Worm (Caenorhabditis elegans) whole organism, late embryonic: Measurements from ENCODE around the gene D1086.19.

Experiments
- C08G9.2 ChIP-seq: sonication (generic microtip); optimal IDR thresholded peaks from 2 replicates; lab custom pipeline; 2016; ENCODE audit warnings: mild to moderate bottlenecking, missing genetic modification characterization, moderate library complexity, missing compliant biosample characterization
- C38D4.7 ChIP-seq: fragments of 200-800 bp; sonication (Bioruptor generic); optimal IDR thresholded peaks from 2 replicates; lab custom pipeline; 2018; ENCODE audit warnings: mild to moderate bottlenecking, missing genetic modification characterization, moderate library complexity, missing compliant biosample characterization
- T23F11.4 ChIP-seq: fragments of 200-800 bp; sonication (Bioruptor generic); optimal IDR thresholded peaks from 2 replicates; lab custom pipeline; 2018; ENCODE audit warnings: mild to moderate bottlenecking, missing genetic modification characterization, missing compliant biosample characterization
- Y22D7AL.16 ChIP-seq: sonication (generic microtip); optimal IDR thresholded peaks from 2 replicates; lab custom pipeline; 2016; ENCODE audit warnings: missing genetic modification characterization, missing compliant biosample characterization
- ahr-1 ChIP-seq: sonication (generic microtip); optimal IDR thresholded peaks from 2 replicates; lab custom pipeline; 2016; ENCODE audit warnings: missing genetic modification characterization, missing compliant biosample characterization
- ceh-18 ChIP-seq: sonication (generic microtip); optimal IDR thresholded peaks from 2 replicates; lab custom pipeline; 2016; ENCODE audit warnings: missing genetic modification characterization, missing compliant biosample characterization
- ceh-22 ChIP-seq: sonication (generic microtip); optimal IDR thresholded peaks from 2 replicates; lab custom pipeline; 2017; ENCODE audit warnings: missing biosample characterization, missing genetic modification characterization
- ceh-24 ChIP-seq: sonication (generic microtip); optimal IDR thresholded peaks from 2 replicates; lab custom pipeline; 2016; ENCODE audit warnings: mild to moderate bottlenecking, missing genetic modification characterization, missing compliant biosample characterization
- ceh-31 ChIP-seq: sonication (generic microtip); optimal IDR thresholded peaks from 2 replicates; lab custom pipeline; 2016; ENCODE audit warnings: missing genetic modification characterization, missing compliant biosample characterization
- ceh-45 ChIP-seq: fragments of 200-800 bp; sonication (Bioruptor generic); IDR thresholded peaks from 2 replicates; pipeline ENCODE4 v1.3.6; 2022; ENCODE audit warnings: missing genetic modification reagents, missing genetic modification characterization, missing compliant biosample characterization
- ceh-48 ChIP-seq: sonication (generic microtip); optimal IDR thresholded peaks from 2 replicates; lab custom pipeline; 2016; ENCODE audit warnings: missing genetic modification characterization, inconsistent platforms, missing compliant biosample characterization
- ceh-6 ChIP-seq: fragments of 200-800 bp; sonication (Bioruptor generic); optimal IDR thresholded peaks from 2 replicates; lab custom pipeline; 2018; ENCODE audit warnings: mild to moderate bottlenecking, missing genetic modification characterization, missing compliant biosample characterization
- ceh-9 ChIP-seq: sonication (generic microtip); optimal IDR thresholded peaks from 2 replicates; lab custom pipeline; 2016; ENCODE audit warnings: mild to moderate bottlenecking, missing genetic modification characterization, inconsistent platforms, missing compliant biosample characterization
- che-1 ChIP-seq: sonication (generic microtip); optimal IDR thresholded peaks from 2 replicates; lab custom pipeline; 2016; ENCODE audit warnings: mild to moderate bottlenecking, missing genetic modification characterization, missing compliant biosample characterization
- dve-1 ChIP-seq: sonication (generic microtip); optimal IDR thresholded peaks from 2 replicates; lab custom pipeline; 2017; ENCODE audit warnings: antibody characterized with exemption, mild to moderate bottlenecking, missing genetic modification characterization, missing compliant biosample characterization
- elt-4 ChIP-seq: sonication (generic microtip); optimal IDR thresholded peaks from 2 replicates; lab custom pipeline; 2016; ENCODE audit warnings: missing genetic modification characterization, missing compliant biosample characterization
- ets-4 ChIP-seq: sonication (generic microtip); optimal IDR thresholded peaks from 2 replicates; lab custom pipeline; 2016; ENCODE audit warnings: missing genetic modification characterization, missing compliant biosample characterization
- fkh-6 ChIP-seq: sonication (generic microtip); optimal IDR thresholded peaks from 2 replicates; lab custom pipeline; 2016; ENCODE audit warnings: missing genetic modification characterization, missing compliant biosample characterization
- gmeb-2 ChIP-seq: sonication (generic microtip); optimal IDR thresholded peaks from 2 replicates; lab custom pipeline; 2016; ENCODE audit warnings: missing genetic modification characterization, inconsistent platforms, missing compliant biosample characterization
- hlh-13 ChIP-seq: fragments of 200-800 bp; sonication (Bioruptor generic); optimal IDR thresholded peaks from 2 replicates; lab custom pipeline; 2018; ENCODE audit warnings: mild to moderate bottlenecking, missing genetic modification characterization, missing compliant biosample characterization
- hlh-8 ChIP-seq: sonication (generic microtip); optimal IDR thresholded peaks from 2 replicates; lab custom pipeline; 2016; ENCODE audit warnings: missing genotype, missing genetic modification characterization, missing compliant biosample characterization
- lin-11 ChIP-seq: fragments of 200-800 bp; sonication (Bioruptor generic); optimal IDR thresholded peaks from 2 replicates; lab custom pipeline; 2018; ENCODE audit warnings: mild to moderate bottlenecking, missing genetic modification characterization, missing compliant biosample characterization
- madf-2 ChIP-seq: sonication (generic microtip); optimal IDR thresholded peaks from 2 replicates; lab custom pipeline; 2017; ENCODE audit warnings: missing genetic modification characterization, missing compliant biosample characterization
- mec-3 ChIP-seq: sonication (generic microtip); optimal IDR thresholded peaks from 2 replicates; lab custom pipeline; 2016; ENCODE audit warnings: borderline replicate concordance, missing genetic modification characterization, missing compliant biosample characterization
- nfya-1 ChIP-seq: sonication (generic microtip); optimal IDR thresholded peaks from 2 replicates; lab custom pipeline; 2017; ENCODE audit warnings: missing genetic modification characterization, mild to moderate bottlenecking, missing compliant biosample characterization, antibody characterized with exemption, moderate library complexity
- nhr-11 ChIP-seq: fragments of 150-350 bp; optimal IDR thresholded peaks from 2 replicates; lab custom pipeline; 2014; ENCODE audit warnings: missing biosample characterization, missing genetic modification characterization
- nhr-232 ChIP-seq: sonication (generic microtip); optimal IDR thresholded peaks from 2 replicates; lab custom pipeline; 2016; ENCODE audit warnings: missing genetic modification characterization, missing compliant biosample characterization
- odd-2 ChIP-seq: sonication (generic microtip); optimal IDR thresholded peaks from 2 replicates; lab custom pipeline; 2017; ENCODE audit warnings: antibody characterized with exemption, mild to moderate bottlenecking, missing genetic modification characterization, missing compliant biosample characterization
- pax-1 ChIP-seq: fragments of 150-350 bp; optimal IDR thresholded peaks from 2 replicates; lab custom pipeline; 2014; ENCODE audit warnings: missing biosample characterization, missing genetic modification characterization
- pha-2 ChIP-seq: sonication (generic microtip); optimal IDR thresholded peaks from 2 replicates; lab custom pipeline; 2017; ENCODE audit warnings: mild to moderate bottlenecking, missing genetic modification characterization, missing compliant biosample characterization
- pha-4 ChIP-seq: fragments of 150-350 bp; optimal IDR thresholded peaks from 2 replicates; lab custom pipeline; 2018; ENCODE audit warnings: missing biosample characterization, missing genetic modification reagents, missing genetic modification characterization
- pqm-1 ChIP-seq: sonication (generic microtip); optimal IDR thresholded peaks from 2 replicates; lab custom pipeline; 2016; ENCODE audit warnings: missing genetic modification characterization, missing compliant biosample characterization
- pros-1 ChIP-seq: fragments of 150-350 bp; optimal IDR thresholded peaks from 2 replicates; lab custom pipeline; 2014; ENCODE audit warnings: missing biosample characterization, missing genetic modification reagents, missing genetic modification characterization
- sdc-2 ChIP-seq: sonication (generic microtip); optimal IDR thresholded peaks from 2 replicates; lab custom pipeline; 2016; ENCODE audit warnings: missing genotype, missing genetic modification characterization, missing compliant biosample characterization
- sox-4 ChIP-seq: sonication (generic microtip); optimal IDR thresholded peaks from 2 replicates; lab custom pipeline; 2017; ENCODE audit warnings: mild to moderate bottlenecking, missing genetic modification characterization, inconsistent platforms, missing compliant biosample characterization
- syd-9 ChIP-seq: sonication (generic microtip); optimal IDR thresholded peaks from 2 replicates; lab custom pipeline; 2016; ENCODE audit warnings: mild to moderate bottlenecking, missing genetic modification characterization, moderate library complexity, missing compliant biosample characterization
- tbx-2 ChIP-seq: sonication (generic microtip); optimal IDR thresholded peaks from 2 replicates; lab custom pipeline; 2016; ENCODE audit warnings: missing genetic modification characterization, missing compliant biosample characterization
- tbx-7 ChIP-seq: sonication (generic microtip); optimal IDR thresholded peaks from 2 replicates; lab custom pipeline; 2016; ENCODE audit warnings: missing genotype, missing genetic modification characterization, missing compliant biosample characterization
- ttx-3 ChIP-seq: sonication (generic microtip); optimal IDR thresholded peaks from 2 replicates; lab custom pipeline; 2016; ENCODE audit warnings: missing genetic modification reagents, missing genetic modification characterization, missing compliant biosample characterization
- unc-3 ChIP-seq, 2 experiments: fragments of 200-800 bp in 1 of 2; sonication (Bioruptor generic) in 1 of 2; sonication (generic microtip) in 1 of 2; conservative IDR thresholded peaks in 1 of 2; optimal IDR thresholded peaks in 1 of 2; 2 replicates each; pipeline versions ENCODE4 v1.3.6 to Lab custom; 2016 to 2022; ENCODE audit warnings: missing compliant biosample characterization in 2 of 2, missing genetic modification characterization in 2 of 2, missing genetic modification reagents in 1 of 2
- unc-42 ChIP-seq: sonication (generic microtip); optimal IDR thresholded peaks from 2 replicates; lab custom pipeline; 2016; ENCODE audit warnings: missing genotype, missing genetic modification characterization, missing compliant biosample characterization
- unc-86 ChIP-seq: sonication (generic microtip); optimal IDR thresholded peaks from 2 replicates; lab custom pipeline; 2016; ENCODE audit warnings: missing genetic modification characterization, missing compliant biosample characterization
- zip-5 ChIP-seq: sonication (generic microtip); optimal IDR thresholded peaks from 2 replicates; lab custom pipeline; 2016; ENCODE audit warnings: missing genetic modification characterization, missing compliant biosample characterization
- ztf-16 ChIP-seq: sonication (generic microtip); optimal IDR thresholded peaks from 2 replicates; lab custom pipeline; 2017; ENCODE audit warnings: missing genetic modification characterization, missing compliant biosample characterization

Gene D1086.19

ce11 chrV:14130226-14130625 is 42.1 kb downstream of the D1086.19 start:
- TF ChIP-seq ceh-22 (tag; lab: Kevin White, UChicago) (no peak), pros-1 (tag; lab: Kevin White, UChicago) (no peak), ets-4 (tag; lab: Kevin White, UChicago) (no peak), nhr-11 (tag; lab: Kevin White, UChicago) (no peak), syd-9 (tag; lab: Kevin White, UChicago) (no peak), ttx-3 (tag; lab: Kevin White, UChicago) (peak; percentile 11), zip-5 (no peak), pqm-1 (tag; lab: Kevin White, UChicago) (no peak), C38D4.7 (GFP tag; lab: Kevin White, UChicago) (no peak), pha-4 (tag; lab: Kevin White, UChicago) (no peak), nhr-232 (tag; lab: Kevin White, UChicago) (no peak), unc-42 (tag; lab: Kevin White, UChicago) (peak; percentile 72), odd-2 (tag; lab: Kevin White, UChicago) (no peak), elt-4 (tag; lab: Kevin White, UChicago) (no peak), ahr-1 (no peak)

ce11 chrV:14133002-14133763 is 45.0 kb downstream of the D1086.19 start:
- TF ChIP-seq ceh-48 (peak; percentile 38), pros-1 (tag; lab: Kevin White, UChicago) (no peak), sox-4 (tag; lab: Kevin White, UChicago) (no peak), ztf-16 (tag; lab: Kevin White, UChicago) (no peak), hlh-8 (no peak), ceh-18 (tag; lab: Kevin White, UChicago) (no peak), ceh-45 (GFP tag; lab: Robert Waterston, UW) (no peak), unc-3 (GFP tag; conservative IDR thresholded peaks at IDR 0.05; lab: Robert Waterston, UW) (no peak), unc-3 (tag; optimal IDR thresholded peaks at IDR 0.05; lab: Kevin White, UChicago) (no peak), zip-5 (peak; percentile 2), dve-1 (tag; lab: Kevin White, UChicago) (no peak), pax-1 (tag; lab: Kevin White, UChicago) (no peak), pha-4 (tag; lab: Kevin White, UChicago) (no peak), unc-86 (no peak), che-1 (tag; lab: Kevin White, UChicago) (no peak), hlh-13 (GFP tag; lab: Kevin White, UChicago) (no peak), C08G9.2 (peak; percentile 16), Y22D7AL.16 (tag; lab: Kevin White, UChicago) (no peak), mec-3 (tag; lab: Kevin White, UChicago) (no peak), fkh-6 (tag; lab: Kevin White, UChicago) (no peak), ceh-31 (tag; lab: Kevin White, UChicago) (no peak), ceh-24 (tag; lab: Kevin White, UChicago) (no peak), gmeb-2 (tag; lab: Kevin White, UChicago) (no peak), odd-2 (tag; lab: Kevin White, UChicago) (no peak), sdc-2 (tag; lab: Kevin White, UChicago) (no peak), elt-4 (tag; lab: Kevin White, UChicago) (no peak), pha-2 (tag; lab: Kevin White, UChicago) (no peak), ahr-1 (no peak), tbx-7 (tag; lab: Kevin White, UChicago) (no peak), madf-2 (no peak), lin-11 (tag; lab: Kevin White, UChicago) (no peak), ceh-22 (tag; lab: Kevin White, UChicago) (no peak), tbx-2 (tag; lab: Kevin White, UChicago) (peak; percentile 10), T23F11.4 (GFP tag; lab: Kevin White, UChicago) (no peak), ceh-6 (GFP tag; lab: Kevin White, UChicago) (no peak), syd-9 (tag; lab: Kevin White, UChicago) (no peak), ceh-9 (tag; lab: Kevin White, UChicago) (no peak), nfya-1 (tag; lab: Kevin White, UChicago) (peak; percentile 4)
